Worm (Caenorhabditis elegans) whole organism, young adult: Measurements from ENCODE around the gene C14F11.7.

ENCODE experiments used
- C06A6.2 ChIP-seq: fragments of 200-800 bp; sonication (Bioruptor generic); conservative IDR thresholded peaks from 2 replicates; pipeline ENCODE4 v1.3.6; 2022; ENCODE audit warnings: missing genetic modification characterization, missing compliant biosample characterization
- D2030.7 ChIP-seq: fragments of 200-800 bp; sonication (Bioruptor generic); IDR thresholded peaks from 2 replicates; pipeline ENCODE4 v1.3.6; 2022; ENCODE audit warnings: missing genetic modification reagents, missing genetic modification characterization, missing compliant biosample characterization
- F10E7.11 ChIP-seq: sonication (generic microtip); optimal IDR thresholded peaks from 2 replicates; lab custom pipeline; 2017; ENCODE audit warnings: mild to moderate bottlenecking, missing genetic modification characterization, moderate library complexity, missing compliant biosample characterization
- F33H1.4 ChIP-seq: fragments of 200-800 bp; sonication (Bioruptor generic); IDR thresholded peaks from 2 replicates; pipeline ENCODE4 v1.3.6; 2022; ENCODE audit warnings: missing genetic modification reagents, missing genetic modification characterization, missing compliant biosample characterization
- F39B2.1 ChIP-seq: fragments of 200-800 bp; sonication (Bioruptor generic); IDR thresholded peaks from 2 replicates; pipeline ENCODE4 v1.3.6; 2022; ENCODE audit warnings: missing genetic modification reagents, missing genetic modification characterization, missing compliant biosample characterization
- F52B5.7 ChIP-seq: sonication (generic microtip); optimal IDR thresholded peaks from 2 replicates; lab custom pipeline; 2016; ENCODE audit warnings: mild to moderate bottlenecking, missing genetic modification characterization, missing compliant biosample characterization
- F57C9.4 ChIP-seq: sonication (generic microtip); optimal IDR thresholded peaks from 2 replicates; lab custom pipeline; 2017; ENCODE audit warnings: mild to moderate bottlenecking, missing genetic modification characterization, missing compliant biosample characterization
- Y53F4B.3 ChIP-seq: fragments of 200-800 bp; sonication (Bioruptor generic); IDR thresholded peaks from 2 replicates; pipeline ENCODE4 v1.3.6; 2022; ENCODE audit warnings: missing genetic modification reagents, missing genetic modification characterization, missing compliant biosample characterization
- Y53G8AR.9 ChIP-seq: fragments of 200-800 bp; sonication (Bioruptor generic); conservative IDR thresholded peaks from 2 replicates; pipeline ENCODE4 v1.3.6; 2022; ENCODE audit warnings: missing genetic modification reagents, missing genetic modification characterization, missing compliant biosample characterization
- Y79H2A.3 ChIP-seq: fragments of 200-800 bp; sonication (Bioruptor generic); conservative IDR thresholded peaks from 2 replicates; pipeline ENCODE4 v1.3.6; 2022; ENCODE audit warnings: missing genetic modification reagents, missing genetic modification characterization, missing compliant biosample characterization
- Y95B8A.8 ChIP-seq: fragments of 200-800 bp; sonication (Bioruptor generic); IDR thresholded peaks from 2 replicates; pipeline ENCODE4 v1.3.6; 2022; ENCODE audit warnings: missing genetic modification reagents, missing genetic modification characterization, missing compliant biosample characterization
- aptf-2 ChIP-seq: fragments of 200-800 bp; sonication (Bioruptor generic); conservative IDR thresholded peaks from 2 replicates; pipeline ENCODE4 v1.3.6; 2022; ENCODE audit warnings: missing genetic modification reagents, missing genetic modification characterization, missing compliant biosample characterization
- athp-1 ChIP-seq: sonication (generic microtip); optimal IDR thresholded peaks from 2 replicates; lab custom pipeline; 2017; ENCODE audit warnings: mild to moderate bottlenecking, missing genetic modification characterization, missing compliant biosample characterization
- attf-3 ChIP-seq: fragments of 200-800 bp; sonication (Bioruptor generic); conservative IDR thresholded peaks from 2 replicates; pipeline ENCODE4 v1.3.6; 2022; ENCODE audit warnings: missing genetic modification reagents, missing genetic modification characterization, missing compliant biosample characterization
- attf-5 ChIP-seq: fragments of 200-800 bp; sonication (Bioruptor generic); optimal IDR thresholded peaks from 2 replicates; lab custom pipeline; 2018; ENCODE audit warnings: mild to moderate bottlenecking, missing genetic modification characterization, missing compliant biosample characterization
- ceh-100 ChIP-seq: fragments of 200-800 bp; sonication (Bioruptor generic); IDR thresholded peaks from 2 replicates; pipeline ENCODE4 v1.3.6; 2022; ENCODE audit warnings: missing genetic modification reagents, missing genetic modification characterization, missing compliant biosample characterization
- ceh-27 ChIP-seq: fragments of 200-800 bp; sonication (Bioruptor generic); optimal IDR thresholded peaks from 2 replicates; lab custom pipeline; 2018; ENCODE audit warnings: mild to moderate bottlenecking, missing genetic modification characterization, moderate library complexity, missing compliant biosample characterization
- ceh-40 ChIP-seq: fragments of 200-800 bp; sonication (Bioruptor generic); IDR thresholded peaks from 2 replicates; pipeline ENCODE4 v1.3.6; 2022; ENCODE audit warnings: missing genetic modification characterization, missing compliant biosample characterization
- dpl-1 ChIP-seq: fragments of 150-350 bp; optimal IDR thresholded peaks from 2 replicates; lab custom pipeline; 2014; ENCODE audit warnings: missing biosample characterization, missing genetic modification reagents, missing genetic modification characterization
- efl-1 ChIP-seq: fragments of 150-350 bp; optimal IDR thresholded peaks from 2 replicates; lab custom pipeline; 2014; ENCODE audit warnings: missing biosample characterization, missing genetic modification reagents, missing genetic modification characterization
- ets-4 ChIP-seq: fragments of 200-800 bp; sonication (Bioruptor generic); optimal IDR thresholded peaks from 2 replicates; lab custom pipeline; 2018; ENCODE audit warnings: mild to moderate bottlenecking, missing genetic modification characterization, missing compliant biosample characterization
- him-1 ChIP-seq: sonication (generic microtip); optimal IDR thresholded peaks from 2 replicates; lab custom pipeline; 2016; ENCODE audit warnings: missing genotype, missing genetic modification reagents, missing genetic modification characterization, missing compliant biosample characterization
- hlh-26 ChIP-seq: fragments of 200-800 bp; sonication (Bioruptor generic); conservative IDR thresholded peaks from 2 replicates; pipeline ENCODE4 v1.3.6; 2022; ENCODE audit warnings: missing genetic modification reagents, missing genetic modification characterization, missing compliant biosample characterization
- hmg-1.2 ChIP-seq: fragments of 200-800 bp; sonication (Bioruptor generic); IDR thresholded peaks from 2 replicates; pipeline ENCODE4 v1.3.6; 2022; ENCODE audit warnings: missing genetic modification reagents, missing genetic modification characterization, missing compliant biosample characterization
- hsf-1 ChIP-seq: fragments of 200-800 bp; sonication (Bioruptor generic); IDR thresholded peaks from 2 replicates; pipeline ENCODE4 v1.3.6; 2022; ENCODE audit warnings: missing genetic modification reagents, missing genetic modification characterization, missing compliant biosample characterization
- lag-1 ChIP-seq: fragments of 200-800 bp; sonication (Bioruptor generic); IDR thresholded peaks from 2 replicates; pipeline ENCODE4 v1.3.6; 2022; ENCODE audit warnings: missing genetic modification reagents, missing genetic modification characterization, missing compliant biosample characterization
- let-526 ChIP-seq: fragments of 200-800 bp; sonication (Bioruptor generic); IDR thresholded peaks from 2 replicates; pipeline ENCODE4 v1.3.6; 2022; ENCODE audit warnings: missing genetic modification reagents, missing genetic modification characterization, missing compliant biosample characterization
- let-607 ChIP-seq, 2 experiments: fragments of 200-800 bp in 1 of 2; sonication (Bioruptor generic) in 1 of 2; sonication (generic microtip) in 1 of 2; optimal IDR thresholded peaks; 2 replicates each; lab custom pipeline; 2016 to 2018; ENCODE audit warnings: mild to moderate bottlenecking in 2 of 2, missing compliant biosample characterization in 2 of 2, missing genetic modification characterization in 2 of 2, moderate library complexity in 2 of 2, missing genotype in 1 of 2
- lin-26 ChIP-seq: fragments of 200-800 bp; sonication (Bioruptor generic); IDR thresholded peaks from 2 replicates; pipeline ENCODE4 v1.3.6; 2022; ENCODE audit warnings: missing genetic modification reagents, missing genetic modification characterization, missing compliant biosample characterization
- lin-35 ChIP-seq, 3 experiments: fragments of 150-350 bp in 2 of 3; sonication (generic microtip) in 1 of 3; optimal IDR thresholded peaks; 2 replicates each; lab custom pipeline; 2014 to 2018; ENCODE audit warnings: missing biosample characterization in 3 of 3, missing genetic modification characterization in 3 of 3, missing genetic modification reagents in 3 of 3
- lin-54 ChIP-seq: fragments of 200-800 bp; sonication (Bioruptor generic); optimal IDR thresholded peaks from 2 replicates; lab custom pipeline; 2018; ENCODE audit warnings: mild to moderate bottlenecking, missing genetic modification characterization, missing compliant biosample characterization
- lir-1 ChIP-seq: fragments of 200-800 bp; sonication (Bioruptor generic); conservative IDR thresholded peaks from 2 replicates; pipeline ENCODE4 v1.3.6; 2022; ENCODE audit warnings: missing genetic modification reagents, missing genetic modification characterization, missing compliant biosample characterization
- lsy-27 ChIP-seq: sonication (generic microtip); optimal IDR thresholded peaks from 2 replicates; lab custom pipeline; 2017; ENCODE audit warnings: missing genetic modification characterization, mild to moderate bottlenecking, missing compliant biosample characterization, antibody characterized with exemption, missing genotype, borderline replicate concordance; ENCODE audit not compliant: insufficient read depth
- madf-10 ChIP-seq: sonication (generic microtip); optimal IDR thresholded peaks from 2 replicates; lab custom pipeline; 2016; ENCODE audit warnings: mild to moderate bottlenecking, missing genetic modification characterization, missing compliant biosample characterization
- mes-4 ChIP-seq: sonication (generic microtip); optimal IDR thresholded peaks from 2 replicates; lab custom pipeline; 2016; ENCODE audit warnings: missing genotype, missing genetic modification characterization, missing compliant biosample characterization
- nfyb-1 ChIP-seq: fragments of 200-800 bp; sonication (Bioruptor generic); IDR thresholded peaks from 2 replicates; pipeline ENCODE4 v1.3.6; 2022; ENCODE audit warnings: missing genetic modification reagents, missing genetic modification characterization, missing compliant biosample characterization
- nhr-120 ChIP-seq: fragments of 200-800 bp; sonication (Bioruptor generic); IDR thresholded peaks from 2 replicates; pipeline ENCODE4 v1.3.6; 2022; ENCODE audit warnings: missing genetic modification characterization, missing compliant biosample characterization
- nhr-27 ChIP-seq: fragments of 200-800 bp; sonication (Bioruptor generic); optimal IDR thresholded peaks from 2 replicates; lab custom pipeline; 2018; ENCODE audit warnings: mild to moderate bottlenecking, missing genetic modification characterization, moderate library complexity, missing compliant biosample characterization
- rec-8 ChIP-seq, 2 experiments: sonication (generic microtip); optimal IDR thresholded peaks; 2 replicates each; lab custom pipeline; 2016; ENCODE audit warnings: mild to moderate bottlenecking in 2 of 2, missing genetic modification characterization in 2 of 2, missing genetic modification reagents in 2 of 2, missing genotype in 2 of 2, missing biosample characterization in 1 of 2, missing compliant biosample characterization in 1 of 2, moderate library complexity in 1 of 2
- repo-1 ChIP-seq: sonication (generic microtip); optimal IDR thresholded peaks from 2 replicates; lab custom pipeline; 2017; ENCODE audit warnings: mild to moderate bottlenecking, missing genetic modification characterization, missing compliant biosample characterization
- sdz-38 ChIP-seq: sonication (generic microtip); optimal IDR thresholded peaks from 2 replicates; lab custom pipeline; 2016; ENCODE audit warnings: missing genotype, missing genetic modification characterization, missing compliant biosample characterization
- snpc-1.3 ChIP-seq: sonication (generic microtip); optimal IDR thresholded peaks from 2 replicates; lab custom pipeline; 2017; ENCODE audit warnings: missing genetic modification characterization, mild to moderate bottlenecking, missing compliant biosample characterization, antibody characterized with exemption, moderate library complexity, missing genotype, missing genetic modification reagents; ENCODE audit not compliant: insufficient read depth
- tbp1 ChIP-seq: fragments of 200-800 bp; sonication (Bioruptor generic); optimal IDR thresholded peaks from 2 replicates; lab custom pipeline; 2018; ENCODE audit warnings: mild to moderate bottlenecking, missing genetic modification characterization, missing compliant biosample characterization
- unc-130 ChIP-seq: sonication (generic microtip); optimal IDR thresholded peaks from 2 replicates; lab custom pipeline; 2016; ENCODE audit warnings: missing genetic modification reagents, missing genetic modification characterization, missing compliant biosample characterization
- unc-62 ChIP-seq: fragments of 150-350 bp; optimal IDR thresholded peaks from 2 replicates; lab custom pipeline; 2014; ENCODE audit warnings: missing biosample characterization, missing genetic modification reagents, missing genetic modification characterization
- ztf-22 ChIP-seq: fragments of 200-800 bp; sonication (Bioruptor generic); optimal IDR thresholded peaks from 2 replicates; lab custom pipeline; 2018; ENCODE audit warnings: mild to moderate bottlenecking, missing genetic modification characterization, moderate library complexity, missing compliant biosample characterization
- ztf-28 ChIP-seq: fragments of 200-800 bp; sonication (Bioruptor generic); IDR thresholded peaks from 2 replicates; pipeline ENCODE4 v1.3.6; 2022; ENCODE audit warnings: missing genetic modification reagents, missing genetic modification characterization, missing compliant biosample characterization

Gene C14F11.7

DNA sequence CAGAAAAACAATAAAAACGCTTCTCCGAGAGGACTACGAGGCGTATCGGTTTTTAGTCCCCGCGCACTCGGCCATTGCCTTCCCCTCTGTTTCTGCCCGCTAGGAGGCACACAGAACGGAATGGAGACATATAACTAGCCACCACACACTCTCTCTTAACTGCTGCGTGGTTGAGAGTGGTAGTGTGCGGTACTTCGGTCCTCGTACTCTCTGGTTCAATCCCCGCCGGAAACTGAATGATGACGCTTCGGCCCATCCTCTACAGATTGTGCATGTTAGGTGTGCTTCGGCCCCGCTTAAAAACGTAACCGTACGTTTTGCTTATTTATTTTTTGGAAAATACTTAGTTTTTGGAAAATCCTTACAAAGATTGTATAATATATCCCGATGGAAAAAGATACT, 675 bp downstream of the C14F11.7 start, which contains the start of gene T13C5.6 (continued):
- peak; percentile 72; the same call in 1 of the 2 replicates for TF ChIP-seq Y53G8AR.9
- TF ChIP-seq hlh-26 (GFP tag; lab: Robert Waterston, UW) = 0 out of 2 replicates have a peak, but pooled peaks have one; percentile 43
- peak; percentile 30 for TF ChIP-seq lsy-27 (tag; lab: Kevin White, UChicago)
- TF ChIP-seq F39B2.1 (GFP tag; lab: Robert Waterston, UW) = no peak
- TF ChIP-seq attf-5 = peak; percentile 89
- peak; percentile 46 for TF ChIP-seq ztf-22 (GFP tag; lab: Kevin White, UChicago)
- peak; percentile 75; the same call in 1 of the 2 replicates for TF ChIP-seq C06A6.2 (GFP tag; lab: Robert Waterston, UW)
- peak; percentile 80 to 84 for TF ChIP-seq let-607 (tag; optimal IDR thresholded peaks at IDR 0.05; lab: Kevin White, UChicago)
- peak; percentile 78 to 93 for TF ChIP-seq rec-8 (tag; optimal IDR thresholded peaks at IDR 0.05; lab: Kevin White, UChicago)
- 0 out of 2 replicates have a peak, but pooled peaks have one; percentile 44 for TF ChIP-seq ztf-28 (GFP tag; lab: Robert Waterston, UW)
- peak; percentile 81 for TF ChIP-seq snpc-1.3
- TF ChIP-seq F57C9.4 (tag; lab: Kevin White, UChicago) = peak; percentile 91
- TF ChIP-seq efl-1 (GFP tag; lab: Kevin White, UChicago) = no peak
- peak; percentile 48; the same call in 1 of the 2 replicates for TF ChIP-seq ceh-100 (GFP tag; lab: Robert Waterston, UW)
- TF ChIP-seq unc-62 (GFP tag; lab: Kevin White, UChicago) = no peak
- TF ChIP-seq hmg-1.2 = peak; percentile 82
- peak in 1 of 3 experiments; percentile 58 for TF ChIP-seq lin-35 (GFP tag; optimal IDR thresholded peaks at IDR 0.05; lab: Kevin White, UChicago)
- TF ChIP-seq nfyb-1 = peak; percentile 93
- TF ChIP-seq repo-1 (tag; lab: Kevin White, UChicago) = peak; percentile 93
- TF ChIP-seq F52B5.7 (tag; lab: Kevin White, UChicago) = peak; percentile 89
- peak; percentile 69 for TF ChIP-seq lin-54 (GFP tag; lab: Kevin White, UChicago)
- peak; percentile 61 for TF ChIP-seq sdz-38
- TF ChIP-seq madf-10 = peak; percentile 85
- peak; percentile 49 for TF ChIP-seq him-1 (tag; lab: Kevin White, UChicago)
- TF ChIP-seq attf-3 (GFP tag; lab: Robert Waterston, UW) = no peak; the same call in 1 of the 2 replicates
- TF ChIP-seq F33H1.4 = peak; percentile 21; the same call in 1 of the 2 replicates
- TF ChIP-seq Y53F4B.3 = no peak
- peak; percentile 90 for TF ChIP-seq ets-4 (GFP tag; lab: Kevin White, UChicago)
- TF ChIP-seq ceh-40 (GFP tag; lab: Robert Waterston, UW) = no peak
- TF ChIP-seq lir-1 (GFP tag; lab: Robert Waterston, UW) = peak; percentile 81
- TF ChIP-seq mes-4 = peak; percentile 87
- TF ChIP-seq unc-130 (GFP tag; lab: Kevin White, UChicago) = peak; percentile 76
- TF ChIP-seq lin-26 (GFP tag; lab: Robert Waterston, UW) = peak; percentile 78
- peak; percentile 91 for TF ChIP-seq nhr-27
- TF ChIP-seq tbp1 = peak; percentile 92
- TF ChIP-seq hsf-1 (GFP tag; lab: Robert Waterston, UW) = 0 out of 2 replicates have a peak, but pooled peaks have one; percentile 22
- TF ChIP-seq Y95B8A.8 (GFP tag; lab: Robert Waterston, UW) = 0 out of 2 replicates have a peak, but pooled peaks have one; percentile 48
- TF ChIP-seq D2030.7 = peak; percentile 43; the same call in 1 of the 2 replicates
- TF ChIP-seq F10E7.11 = no peak
- TF ChIP-seq nhr-120 = peak; percentile 72; the same call in 1 of the 2 replicates
- no peak for TF ChIP-seq lag-1 (GFP tag; lab: Robert Waterston, UW)
- peak; percentile 72 for TF ChIP-seq athp-1
- TF ChIP-seq dpl-1 (GFP tag; lab: Kevin White, UChicago) = no peak
- peak; percentile 87; the same call in 1 of the 2 replicates for TF ChIP-seq let-526 (GFP tag; lab: Robert Waterston, UW)
- peak; percentile 83 for TF ChIP-seq aptf-2
- TF ChIP-seq Y79H2A.3 (GFP tag; lab: Robert Waterston, UW) = peak; percentile 66; the same call in 1 of the 2 replicates
- TF ChIP-seq ceh-27 = peak; percentile 97
